Fruit fly (Drosophila melanogaster): ENCODE measurements around the gene Hibch.

- TF ChIP-seq CTCF (optimal IDR thresholded peaks at IDR 0.05) (no peak), CG8478 (optimal IDR thresholded peaks at IDR 0.05) (no peak)
These were observed at the start of gene Hibch, which contains the start of gene Atg4b for dm6 chr3R:15356645-15357431.

Measured in S2 (cell line).